Fruit fly (Drosophila melanogaster) whole organism, embryonic: ENCODE data around the gene plx.

Source experiments
- Aef1 ChIP-seq: fragments of 200-800 bp; sonication (Bioruptor generic); IDR thresholded peaks from 3 replicates; pipeline ENCODE4 v1.3.6; 2022; ENCODE audit warnings: missing biosample characterization, missing genetic modification characterization
- Atf6 ChIP-seq: fragments of 200-800 bp; sonication (Bioruptor generic); IDR thresholded peaks from 2 replicates; pipeline ENCODE4 v1.3.6; 2022; ENCODE audit warnings: missing biosample characterization, missing genetic modification characterization
- B-H1 ChIP-seq: fragments of 200-800 bp; sonication (Bioruptor generic); IDR thresholded peaks from 3 replicates; pipeline ENCODE4 v1.3.6; 2022; ENCODE audit warnings: missing biosample characterization, missing genetic modification characterization
- CG11085 ChIP-seq: fragments of 200-800 bp; sonication (Bioruptor generic); IDR thresholded peaks from 2 replicates; pipeline ENCODE4 v1.3.6; 2022; ENCODE audit warnings: missing biosample characterization, missing genetic modification characterization
- CG11398 ChIP-seq: fragments of 200-800 bp; sonication (Bioruptor generic); optimal IDR thresholded peaks from 2 replicates; lab custom pipeline; 2016; ENCODE audit warnings: missing biosample characterization, missing genetic modification characterization
- CG11723 ChIP-seq: fragments of 200-800 bp; sonication (Bioruptor generic); optimal IDR thresholded peaks from 2 replicates; lab custom pipeline; 2017; ENCODE audit warnings: missing biosample characterization, mild to moderate bottlenecking, missing genetic modification characterization
- CG12071 ChIP-seq: fragments of 200-800 bp; sonication (Bioruptor generic); optimal IDR thresholded peaks from 3 replicates; lab custom pipeline; 2018; ENCODE audit warnings: missing biosample characterization, mild to moderate bottlenecking, missing genetic modification characterization
- CG12155 ChIP-seq: fragments of 200-800 bp; sonication (Bioruptor generic); optimal IDR thresholded peaks from 3 replicates; lab custom pipeline; 2016; ENCODE audit warnings: missing biosample characterization, missing genetic modification characterization
- CG12659 ChIP-seq: fragments of 200-800 bp; sonication (Bioruptor generic); optimal IDR thresholded peaks from 3 replicates; lab custom pipeline; 2017; ENCODE audit warnings: mild to moderate bottlenecking, missing biosample characterization, missing genetic modification reagents, missing genetic modification characterization
- CG13424 ChIP-seq: fragments of 200-800 bp; sonication (Bioruptor generic); optimal IDR thresholded peaks from 2 replicates; lab custom pipeline; 2019; ENCODE audit warnings: missing biosample characterization, mild to moderate bottlenecking, missing genetic modification characterization, moderate library complexity
- CG1603 ChIP-seq: fragments of 200-800 bp; sonication (Bioruptor generic); optimal IDR thresholded peaks from 2 replicates; lab custom pipeline; 2019; ENCODE audit warnings: missing biosample characterization, mild to moderate bottlenecking, missing genetic modification characterization, moderate library complexity
- CG17186 ChIP-seq: fragments of 200-800 bp; sonication (Bioruptor generic); optimal IDR thresholded peaks from 3 replicates; lab custom pipeline; 2017; ENCODE audit warnings: missing biosample characterization, missing genetic modification reagents, missing genetic modification characterization
- CG2129 ChIP-seq: fragments of 200-800 bp; sonication (Bioruptor generic); IDR thresholded peaks from 2 replicates; pipeline ENCODE4 v1.3.6; 2022; ENCODE audit warnings: missing biosample characterization, missing genetic modification characterization; ENCODE audit not compliant: partially characterized antibody
- CG2712 ChIP-seq: fragments of 200-800 bp; optimal IDR thresholded peaks from 3 replicates; lab custom pipeline; 2019; ENCODE audit warnings: missing biosample characterization, mild to moderate bottlenecking, missing genetic modification characterization, moderate library complexity
- CG3407 ChIP-seq: fragments of 200-800 bp; sonication (Bioruptor generic); optimal IDR thresholded peaks from 2 replicates; lab custom pipeline; 2018; ENCODE audit warnings: missing biosample characterization, mild to moderate bottlenecking, missing genetic modification characterization
- CG3838 ChIP-seq: fragments of 200-800 bp; sonication (Bioruptor generic); optimal IDR thresholded peaks from 3 replicates; lab custom pipeline; 2016; ENCODE audit warnings: missing biosample characterization, missing genetic modification characterization
- CG4854 ChIP-seq: fragments of 200-800 bp; sonication (Bioruptor generic); optimal IDR thresholded peaks from 2 replicates; lab custom pipeline; 2016; ENCODE audit warnings: missing biosample characterization, missing genetic modification characterization, inconsistent platforms
- CG6683 ChIP-seq: fragments of 200-800 bp; sonication (Bioruptor generic); optimal IDR thresholded peaks from 2 replicates; lab custom pipeline; 2017; ENCODE audit warnings: missing biosample characterization, mild to moderate bottlenecking, missing genetic modification characterization, missing genetic modification reagents
- CG6689 ChIP-seq: fragments of 200-800 bp; sonication (Bioruptor generic); IDR thresholded peaks from 2 replicates; pipeline ENCODE4 v1.3.6; 2022; ENCODE audit warnings: missing biosample characterization, missing genetic modification characterization
- CG7372 ChIP-seq: fragments of 200-800 bp; sonication (Bioruptor generic); IDR thresholded peaks from 2 replicates; pipeline ENCODE4 v1.3.6; 2022; ENCODE audit warnings: missing biosample characterization, missing genetic modification characterization
- CG7556 ChIP-seq: fragments of 200-800 bp; sonication (Bioruptor generic); optimal IDR thresholded peaks from 2 replicates; lab custom pipeline; 2017; ENCODE audit warnings: missing biosample characterization, mild to moderate bottlenecking, missing genetic modification characterization
- CG7745 ChIP-seq: fragments of 200-800 bp; sonication (Bioruptor generic); optimal IDR thresholded peaks from 2 replicates; lab custom pipeline; 2018; ENCODE audit warnings: missing biosample characterization, mild to moderate bottlenecking, missing genetic modification characterization, moderate library complexity
- CG7839 ChIP-seq: fragments of 200-800 bp; sonication (Bioruptor generic); optimal IDR thresholded peaks from 3 replicates; lab custom pipeline; 2018; ENCODE audit warnings: missing biosample characterization, mild to moderate bottlenecking, missing genetic modification characterization, moderate library complexity
- CG8089 ChIP-seq: fragments of 200-800 bp; sonication (Bioruptor generic); optimal IDR thresholded peaks from 3 replicates; lab custom pipeline; 2016; ENCODE audit warnings: missing biosample characterization, missing genetic modification characterization
- CG9876 ChIP-seq: fragments of 200-800 bp; sonication (Bioruptor generic); optimal IDR thresholded peaks from 2 replicates; lab custom pipeline; 2016; ENCODE audit warnings: missing biosample characterization, missing genetic modification characterization
- Dfd ChIP-seq, 2 experiments: fragments of >200 bp; optimal IDR thresholded peaks; 2 replicates each; lab custom pipeline; 2017; ENCODE audit warnings: missing biosample characterization in 2 of 2, missing genetic modification characterization in 2 of 2
- Ets65A ChIP-seq: fragments of 200-800 bp; sonication (Bioruptor generic); peaks from one replicate; lab custom pipeline; 2016; ENCODE audit warnings: missing biosample characterization, missing genetic modification characterization
- Hmr ChIP-seq: fragments of 200-800 bp; sonication (Bioruptor generic); optimal IDR thresholded peaks from 3 replicates; lab custom pipeline; 2017; ENCODE audit warnings: mild to moderate bottlenecking, missing biosample characterization, missing genetic modification reagents, missing genetic modification characterization
- Hsf ChIP-seq: fragments of 200-800 bp; sonication (Bioruptor generic); optimal IDR thresholded peaks from 3 replicates; lab custom pipeline; 2016; ENCODE audit warnings: missing biosample characterization, missing genetic modification characterization
- Lpt ChIP-seq: fragments of >200 bp; optimal IDR thresholded peaks from 2 replicates; lab custom pipeline; 2018; ENCODE audit warnings: missing biosample characterization, missing genetic modification characterization
- MESR4 ChIP-seq: fragments of 200-800 bp; sonication (Bioruptor generic); optimal IDR thresholded peaks from 2 replicates; lab custom pipeline; 2018; ENCODE audit warnings: missing biosample characterization, mild to moderate bottlenecking, missing genetic modification characterization, moderate library complexity
- Mes4 ChIP-seq: fragments of 200-800 bp; sonication (Bioruptor generic); optimal IDR thresholded peaks from 2 replicates; lab custom pipeline; 2016; ENCODE audit warnings: missing biosample characterization, missing genetic modification characterization
- NFAT ChIP-seq: fragments of 200-800 bp; sonication (Bioruptor generic); IDR thresholded peaks from 2 replicates; pipeline ENCODE4 v1.3.6; 2022; ENCODE audit warnings: missing biosample characterization, missing genetic modification characterization
- Nf-YB ChIP-seq: fragments of 200-800 bp; sonication (Bioruptor generic); optimal IDR thresholded peaks from 3 replicates; lab custom pipeline; 2019; ENCODE audit warnings: missing biosample characterization, mild to moderate bottlenecking, missing genetic modification characterization, moderate library complexity
- Scr ChIP-seq: fragments of 200-800 bp; sonication (Bioruptor generic); IDR thresholded peaks from 2 replicates; pipeline ENCODE4 v1.3.6; 2022; ENCODE audit warnings: missing biosample characterization, missing genetic modification characterization; ENCODE audit not compliant: partially characterized antibody
- Sry-δ ChIP-seq: fragments of 200-800 bp; sonication (Bioruptor generic); optimal IDR thresholded peaks from 2 replicates; lab custom pipeline; 2016; ENCODE audit warnings: missing biosample characterization, missing genetic modification characterization
- Tbp ChIP-seq: fragments of >200 bp; optimal IDR thresholded peaks from 2 replicates; lab custom pipeline; 2018; ENCODE audit warnings: missing biosample characterization, missing genetic modification characterization
- ara ChIP-seq: fragments of 200-800 bp; sonication (Bioruptor generic); IDR thresholded peaks from 2 replicates; pipeline ENCODE4 v1.3.6; 2022; ENCODE audit warnings: missing biosample characterization, missing genetic modification characterization
- bigmax ChIP-seq: fragments of 200-800 bp; sonication (Bioruptor generic); optimal IDR thresholded peaks from 2 replicates; lab custom pipeline; 2018; ENCODE audit warnings: missing biosample characterization, mild to moderate bottlenecking, missing genetic modification characterization
- crol ChIP-seq: fragments of 200-800 bp; sonication (Bioruptor generic); IDR thresholded peaks from 2 replicates; pipeline ENCODE4 v1.3.6; 2022; ENCODE audit warnings: missing biosample characterization, missing genetic modification characterization
- dimm ChIP-seq: fragments of 200-800 bp; sonication (Bioruptor generic); IDR thresholded peaks from 2 replicates; pipeline ENCODE4 v1.3.6; 2022; ENCODE audit warnings: missing biosample characterization, missing genetic modification characterization
- fu2 ChIP-seq: fragments of 200-800 bp; sonication (Bioruptor generic); optimal IDR thresholded peaks from 2 replicates; lab custom pipeline; 2016; ENCODE audit warnings: missing biosample characterization, missing genetic modification characterization
- gem ChIP-seq: fragments of 200-800 bp; sonication (Bioruptor generic); optimal IDR thresholded peaks from 2 replicates; lab custom pipeline; 2019; ENCODE audit warnings: missing biosample characterization, mild to moderate bottlenecking, missing genetic modification characterization, moderate library complexity
- gfzf ChIP-seq: fragments of 200-800 bp; sonication (Bioruptor generic); optimal IDR thresholded peaks from 2 replicates; lab custom pipeline; 2016; ENCODE audit warnings: missing biosample characterization, mild to moderate bottlenecking, missing genetic modification characterization, moderate library complexity
- gt ChIP-seq: fragments of 200-800 bp; sonication (Bioruptor generic); IDR thresholded peaks from 2 replicates; pipeline ENCODE4 v1.3.6; 2022; ENCODE audit warnings: missing biosample characterization, missing genetic modification characterization
- inv ChIP-seq: fragments of 200-800 bp; sonication (Bioruptor generic); IDR thresholded peaks from 2 replicates; pipeline ENCODE4 v1.3.6; 2022; ENCODE audit warnings: missing biosample characterization, missing genetic modification characterization; ENCODE audit not compliant: partially characterized antibody
- mirr ChIP-seq: fragments of 200-800 bp; sonication (Bioruptor generic); optimal IDR thresholded peaks from 3 replicates; lab custom pipeline; 2018; ENCODE audit warnings: missing biosample characterization, mild to moderate bottlenecking, missing genetic modification characterization
- pita ChIP-seq: fragments of 200-800 bp; sonication (Bioruptor generic); optimal IDR thresholded peaks from 2 replicates; lab custom pipeline; 2017; ENCODE audit warnings: missing biosample characterization, mild to moderate bottlenecking, missing genetic modification characterization
- prd ChIP-seq, 3 experiments: fragments of >200 bp in 2 of 3; fragments of 200-800 bp in 1 of 3; sonication (Bioruptor generic) in 1 of 3; optimal IDR thresholded peaks in 2 of 3; IDR thresholded peaks in 1 of 3; 2 replicates in 2 of 3; 3 replicates in 1 of 3; pipeline versions ENCODE4 v1.3.6 to Lab custom; 2017 to 2022; ENCODE audit warnings: missing biosample characterization in 1 of 3, missing genetic modification characterization in 1 of 3
- so ChIP-seq: fragments of 200-800 bp; sonication (Bioruptor generic); IDR thresholded peaks from 3 replicates; pipeline ENCODE4 v1.3.6; 2022; ENCODE audit warnings: missing biosample characterization, missing genetic modification characterization
- unc-4 ChIP-seq: fragments of 200-800 bp; sonication (Bioruptor generic); IDR thresholded peaks from 2 replicates; pipeline ENCODE4 v1.3.6; 2022; ENCODE audit warnings: missing biosample characterization, missing genetic modification characterization; ENCODE audit not compliant: partially characterized antibody
- wor ChIP-seq: fragments of 200-800 bp; sonication (Bioruptor generic); IDR thresholded peaks from 2 replicates; pipeline ENCODE4 v1.3.6; 2022; ENCODE audit warnings: missing biosample characterization, missing genetic modification characterization

Gene plx

DNA sequence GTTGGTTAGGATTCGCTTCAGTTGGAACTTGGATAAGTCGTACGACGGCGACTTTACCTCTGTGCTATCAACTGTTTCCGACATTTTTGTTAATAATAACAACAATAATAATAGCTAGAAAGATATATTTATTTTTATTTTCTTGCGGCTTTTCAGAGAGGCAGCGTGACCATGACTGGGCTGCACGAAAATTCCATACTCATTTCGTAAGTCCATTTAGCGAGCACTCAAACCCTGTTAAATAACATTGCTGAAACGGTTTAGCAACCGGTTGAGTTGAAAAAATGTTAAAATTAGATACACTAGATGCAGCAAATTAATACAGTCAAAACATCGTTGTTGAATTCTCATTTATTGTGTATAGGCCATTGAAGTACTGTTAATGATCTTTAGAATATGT is 68.9 kb downstream of the plx start, which contains the start of gene Dcps (continued):
- TF ChIP-seq CG12659 (GFP tag; lab: Kevin White, UChicago) (peak; percentile 4), Nf-YB (GFP tag; lab: Kevin White, UChicago) (no peak), wor (GFP tag; lab: Robert Waterston, UW) (no peak), fu2 (GFP tag; lab: Kevin White, UChicago) (no peak), prd (optimal IDR thresholded peaks at IDR 0.05; lab: Kevin White, UChicago) (no peak), prd (GFP tag; IDR thresholded peaks at IDR 0.05; lab: Robert Waterston, UW) (no peak), mirr (GFP tag; lab: Kevin White, UChicago) (no peak), inv (GFP tag; lab: Robert Waterston, UW) (no peak), ara (no peak), CG11398 (GFP tag; lab: Kevin White, UChicago) (no peak), CG8089 (GFP tag; lab: Kevin White, UChicago) (no peak), CG11723 (GFP tag; lab: Kevin White, UChicago) (no peak), Scr (GFP tag; lab: Robert Waterston, UW) (no peak), crol (GFP tag; lab: Robert Waterston, UW) (no peak), CG17186 (no peak), CG4854 (no peak), CG12071 (GFP tag; lab: Kevin White, UChicago) (no peak), Lpt (GFP tag; lab: Kevin White, UChicago) (no peak), CG3838 (no peak), CG9876 (GFP tag; lab: Kevin White, UChicago) (no peak), bigmax (GFP tag; lab: Kevin White, UChicago) (no peak), gem (tag; lab: Kevin White, UChicago) (no peak), dimm (GFP tag; lab: Robert Waterston, UW) (no peak), CG2129 (GFP tag; lab: Robert Waterston, UW) (no peak), gfzf (GFP tag; lab: Kevin White, UChicago) (peak; percentile 86), Sry-δ (no peak), MESR4 (GFP tag; lab: Kevin White, UChicago) (peak; percentile 26), CG2712 (tag; lab: Kevin White, UChicago) (peak; percentile 6), Mes4 (no peak), CG7839 (tag; lab: Kevin White, UChicago) (no peak), CG7556 (GFP tag; lab: Kevin White, UChicago) (no peak), Aef1 (GFP tag; lab: Robert Waterston, UW) (no peak), CG6689 (GFP tag; lab: Robert Waterston, UW) (no peak), CG3407 (GFP tag; lab: Kevin White, UChicago) (no peak), Ets65A (GFP tag; lab: Kevin White, UChicago) (no peak), CG7745 (no peak), CG6683 (GFP tag; lab: Kevin White, UChicago) (no peak), Hmr (GFP tag; lab: Kevin White, UChicago) (no peak), CG11085 (no peak), Hsf (no peak), CG13424 (tag; lab: Kevin White, UChicago) (no peak), Dfd (GFP tag; optimal IDR thresholded peaks at IDR 0.05; lab: Kevin White, UChicago) (no peak), B-H1 (no peak), CG12155 (GFP tag; lab: Kevin White, UChicago) (no peak), unc-4 (GFP tag; lab: Robert Waterston, UW) (peak; percentile 19; the same call in 1 of the 2 replicates), Tbp (GFP tag; lab: Kevin White, UChicago) (no peak), so (GFP tag; lab: Robert Waterston, UW) (no peak), pita (peak; percentile 58), CG1603 (peak; percentile 34), CG7372 (GFP tag; lab: Robert Waterston, UW) (no peak), gt (no peak), Atf6 (GFP tag; lab: Robert Waterston, UW) (no peak), NFAT (no peak)
